Fruit fly (Drosophila melanogaster) whole organism, embryonic: ENCODE data around the gene CG14630.
A peak's percentile ranks its signal among the peaks of the same experiment; 100 is the strongest.

ENCODE experiments used
- CG11560 ChIP-seq: fragments of 200-800 bp; sonication (Bioruptor generic); IDR thresholded peaks from 3 replicates; pipeline ENCODE4 v1.3.6; 2022; ENCODE audit warnings: missing biosample characterization, missing genetic modification characterization
- CG12659 ChIP-seq: fragments of 200-800 bp; sonication (Bioruptor generic); optimal IDR thresholded peaks from 3 replicates; lab custom pipeline; 2017; ENCODE audit warnings: mild to moderate bottlenecking, missing biosample characterization, missing genetic modification reagents, missing genetic modification characterization
- CG13894 ChIP-seq: fragments of 200-800 bp; sonication (Bioruptor generic); optimal IDR thresholded peaks from 3 replicates; lab custom pipeline; 2018; ENCODE audit warnings: missing biosample characterization, mild to moderate bottlenecking, missing genetic modification characterization, moderate library complexity
- CG14014 ChIP-seq: fragments of 200-800 bp; sonication (Bioruptor generic); IDR thresholded peaks from 2 replicates; pipeline ENCODE4 v1.3.6; 2022; ENCODE audit warnings: missing biosample characterization, missing genetic modification characterization
- CG17359 ChIP-seq: fragments of 200-800 bp; sonication (Bioruptor generic); optimal IDR thresholded peaks from 3 replicates; lab custom pipeline; 2018; ENCODE audit warnings: missing biosample characterization, mild to moderate bottlenecking, missing genetic modification characterization, moderate library complexity
- CG17912 ChIP-seq: fragments of 200-800 bp; sonication (Bioruptor generic); optimal IDR thresholded peaks from 2 replicates; lab custom pipeline; 2018; ENCODE audit warnings: missing biosample characterization, mild to moderate bottlenecking, missing genetic modification characterization
- CG18599 ChIP-seq: fragments of 200-800 bp; sonication (Bioruptor generic); optimal IDR thresholded peaks from 3 replicates; lab custom pipeline; 2017; ENCODE audit warnings: missing biosample characterization, missing genetic modification characterization, mild to moderate bottlenecking, moderate library complexity, missing genetic modification reagents
- CG2678 ChIP-seq: fragments of 200-800 bp; sonication (Bioruptor generic); optimal IDR thresholded peaks from 3 replicates; lab custom pipeline; 2019; ENCODE audit warnings: missing biosample characterization, mild to moderate bottlenecking, missing genetic modification characterization, moderate library complexity
- CG3065 ChIP-seq: fragments of 200-800 bp; sonication (Bioruptor generic); optimal IDR thresholded peaks from 2 replicates; lab custom pipeline; 2016; ENCODE audit warnings: missing biosample characterization, missing genetic modification characterization
- CG33213 ChIP-seq: fragments of 200-800 bp; sonication (Bioruptor generic); optimal IDR thresholded peaks from 3 replicates; lab custom pipeline; 2016; ENCODE audit warnings: missing biosample characterization, missing genetic modification characterization
- CG4730 ChIP-seq: fragments of 200-800 bp; sonication (Bioruptor generic); IDR thresholded peaks from 2 replicates; pipeline ENCODE4 v1.3.6; 2022; ENCODE audit warnings: missing biosample characterization, missing genetic modification characterization
- CG6813 ChIP-seq: fragments of 200-800 bp; sonication (Bioruptor generic); optimal IDR thresholded peaks from 2 replicates; lab custom pipeline; 2017; ENCODE audit warnings: missing biosample characterization, missing genetic modification characterization, mild to moderate bottlenecking, moderate library complexity, missing genetic modification reagents
- CG7745 ChIP-seq: fragments of 200-800 bp; sonication (Bioruptor generic); optimal IDR thresholded peaks from 2 replicates; lab custom pipeline; 2018; ENCODE audit warnings: missing biosample characterization, mild to moderate bottlenecking, missing genetic modification characterization, moderate library complexity
- CG8924 ChIP-seq: fragments of 200-800 bp; optimal IDR thresholded peaks from 3 replicates; lab custom pipeline; 2019; ENCODE audit warnings: missing biosample characterization, mild to moderate bottlenecking, missing genetic modification characterization, moderate library complexity
- CG9797 ChIP-seq: fragments of 200-800 bp; sonication (Bioruptor generic); optimal IDR thresholded peaks from 3 replicates; lab custom pipeline; 2018; ENCODE audit warnings: missing biosample characterization, mild to moderate bottlenecking, missing genetic modification characterization
- Deaf1 ChIP-seq: fragments of 200-800 bp; optimal IDR thresholded peaks from 3 replicates; lab custom pipeline; 2019; ENCODE audit warnings: missing biosample characterization, mild to moderate bottlenecking, missing genetic modification characterization, moderate library complexity
- Dip3 ChIP-seq: fragments of 200-800 bp; sonication (Bioruptor generic); optimal IDR thresholded peaks from 3 replicates; lab custom pipeline; 2016; ENCODE audit warnings: missing biosample characterization, missing genetic modification characterization
- Hey ChIP-seq: fragments of 200-800 bp; sonication (Bioruptor generic); optimal IDR thresholded peaks from 3 replicates; lab custom pipeline; 2018; ENCODE audit warnings: missing biosample characterization, mild to moderate bottlenecking, missing genetic modification characterization
- Hr51 ChIP-seq, 2 experiments: fragments of 200-800 bp; sonication (Bioruptor generic); optimal IDR thresholded peaks; 2 replicates in 1 of 2; 3 replicates in 1 of 2; lab custom pipeline; 2016 to 2018; ENCODE audit warnings: missing biosample characterization in 2 of 2, missing genetic modification characterization in 2 of 2, mild to moderate bottlenecking in 1 of 2, moderate library complexity in 1 of 2
- NC2α ChIP-seq: fragments of 200-800 bp; sonication (Bioruptor generic); optimal IDR thresholded peaks from 2 replicates; lab custom pipeline; 2016; ENCODE audit warnings: missing biosample characterization, missing genetic modification characterization
- Nf-YA ChIP-seq: fragments of 200-800 bp; sonication (Bioruptor generic); IDR thresholded peaks from 2 replicates; pipeline ENCODE4 v1.3.6; 2022; ENCODE audit warnings: missing biosample characterization, missing genetic modification characterization
- Ptx1 ChIP-seq: fragments of 200-800 bp; sonication (Bioruptor generic); IDR thresholded peaks from 2 replicates; pipeline ENCODE4 v1.3.6; 2022; ENCODE audit warnings: missing biosample characterization, missing genetic modification characterization
- Sox100B ChIP-seq: fragments of 200-800 bp; sonication (Bioruptor generic); optimal IDR thresholded peaks from 3 replicates; lab custom pipeline; 2018; ENCODE audit warnings: missing biosample characterization, mild to moderate bottlenecking, missing genetic modification characterization
- Spps ChIP-seq: fragments of 200-800 bp; sonication (Bioruptor generic); optimal IDR thresholded peaks from 2 replicates; lab custom pipeline; 2018; ENCODE audit warnings: missing biosample characterization, mild to moderate bottlenecking, missing genetic modification characterization
- bowl ChIP-seq: fragments of 200-800 bp; sonication (Bioruptor generic); IDR thresholded peaks from 2 replicates; pipeline ENCODE4 v1.3.6; 2022; ENCODE audit warnings: missing biosample characterization, missing genetic modification characterization
- cg ChIP-seq: fragments of 200-800 bp; sonication (Bioruptor generic); optimal IDR thresholded peaks from 3 replicates; lab custom pipeline; 2019; ENCODE audit warnings: missing biosample characterization, mild to moderate bottlenecking, missing genetic modification characterization, moderate library complexity
- chinmo ChIP-seq: fragments of 200-800 bp; sonication (Bioruptor generic); IDR thresholded peaks from 4 replicates; pipeline ENCODE4 v1.3.6; 2022; ENCODE audit warnings: missing biosample characterization, missing genetic modification characterization; ENCODE audit not compliant: partially characterized antibody
- cwo ChIP-seq: fragments of 200-800 bp; sonication (Bioruptor generic); optimal IDR thresholded peaks from 3 replicates; lab custom pipeline; 2017; ENCODE audit warnings: missing biosample characterization, missing genetic modification characterization, mild to moderate bottlenecking, moderate library complexity, missing genetic modification reagents
- dan ChIP-seq: fragments of 200-800 bp; sonication (Bioruptor generic); IDR thresholded peaks from 2 replicates; pipeline ENCODE4 v1.3.6; 2022; ENCODE audit warnings: missing biosample characterization, missing genetic modification characterization
- ems ChIP-seq: fragments of 200-800 bp; sonication (Bioruptor generic); optimal IDR thresholded peaks from 3 replicates; lab custom pipeline; 2016; ENCODE audit warnings: missing biosample characterization, missing genetic modification characterization
- fd3F ChIP-seq: fragments of 200-800 bp; sonication (Bioruptor generic); optimal IDR thresholded peaks from 2 replicates; lab custom pipeline; 2018; ENCODE audit warnings: missing biosample characterization, mild to moderate bottlenecking, missing genetic modification characterization, moderate library complexity
- fd96Cb ChIP-seq: fragments of 200-800 bp; sonication (Bioruptor generic); optimal IDR thresholded peaks from 2 replicates; lab custom pipeline; 2018; ENCODE audit warnings: missing biosample characterization, mild to moderate bottlenecking, missing genetic modification characterization, moderate library complexity
- ftz-f1 ChIP-seq: fragments of 200-800 bp; sonication (Bioruptor generic); optimal IDR thresholded peaks from 2 replicates; lab custom pipeline; 2016; ENCODE audit warnings: missing biosample characterization, missing genetic modification characterization
- gce ChIP-seq: fragments of 200-800 bp; sonication (Bioruptor generic); IDR thresholded peaks from 3 replicates; pipeline ENCODE4 v1.3.6; 2022; ENCODE audit warnings: missing biosample characterization, missing genetic modification characterization
- gt ChIP-seq: fragments of 200-800 bp; sonication (Bioruptor generic); IDR thresholded peaks from 2 replicates; pipeline ENCODE4 v1.3.6; 2022; ENCODE audit warnings: missing biosample characterization, missing genetic modification characterization
- jing ChIP-seq: fragments of 200-800 bp; sonication (Bioruptor generic); optimal IDR thresholded peaks from 2 replicates; lab custom pipeline; 2018; ENCODE audit warnings: missing biosample characterization, mild to moderate bottlenecking, missing genetic modification characterization
- lilli ChIP-seq: fragments of 200-800 bp; sonication (Bioruptor generic); optimal IDR thresholded peaks from 3 replicates; lab custom pipeline; 2016; ENCODE audit warnings: missing biosample characterization, missing genetic modification characterization
- luna ChIP-seq: fragments of 200-800 bp; sonication (Bioruptor generic); optimal IDR thresholded peaks from 2 replicates; lab custom pipeline; 2016; ENCODE audit warnings: missing biosample characterization, missing genetic modification characterization
- mirr ChIP-seq: fragments of 200-800 bp; sonication (Bioruptor generic); optimal IDR thresholded peaks from 3 replicates; lab custom pipeline; 2018; ENCODE audit warnings: missing biosample characterization, mild to moderate bottlenecking, missing genetic modification characterization
- pnt ChIP-seq: fragments of 200-800 bp; sonication (Bioruptor generic); optimal IDR thresholded peaks from 3 replicates; lab custom pipeline; 2016; ENCODE audit warnings: missing biosample characterization, missing genetic modification characterization
- pum ChIP-seq: fragments of 200-800 bp; sonication (Bioruptor generic); optimal IDR thresholded peaks from 2 replicates; lab custom pipeline; 2016; ENCODE audit warnings: missing biosample characterization, missing genetic modification characterization
- pzg ChIP-seq: fragments of 200-800 bp; sonication (Bioruptor generic); optimal IDR thresholded peaks from 3 replicates; lab custom pipeline; 2018; ENCODE audit warnings: missing biosample characterization, mild to moderate bottlenecking, missing genetic modification characterization, moderate library complexity
- sens-2 ChIP-seq: fragments of 200-800 bp; sonication (Bioruptor generic); IDR thresholded peaks from 2 replicates; pipeline ENCODE4 v1.3.6; 2022; ENCODE audit warnings: missing biosample characterization, missing genetic modification characterization
- sima ChIP-seq: fragments of 200-800 bp; sonication (Bioruptor generic); optimal IDR thresholded peaks from 2 replicates; lab custom pipeline; 2016; ENCODE audit warnings: missing biosample characterization, missing genetic modification characterization
- sr ChIP-seq: fragments of 200-800 bp; sonication (Bioruptor generic); IDR thresholded peaks from 3 replicates; pipeline ENCODE4 v1.3.6; 2022; ENCODE audit warnings: missing biosample characterization, missing genetic modification characterization
- tio ChIP-seq: fragments of 200-800 bp; sonication (Bioruptor generic); optimal IDR thresholded peaks from 2 replicates; lab custom pipeline; 2017; ENCODE audit warnings: missing biosample characterization, missing genetic modification characterization, inconsistent platforms
- tll ChIP-seq, 2 experiments: fragments of 200-800 bp in 1 of 2; fragments of >200 bp in 1 of 2; sonication (Bioruptor generic) in 1 of 2; optimal IDR thresholded peaks; 2 replicates each; lab custom pipeline; 2017 to 2019; ENCODE audit warnings: missing biosample characterization in 2 of 2, missing genetic modification characterization in 2 of 2, mild to moderate bottlenecking in 1 of 2, moderate library complexity in 1 of 2
- unpg ChIP-seq: fragments of 200-800 bp; sonication (Bioruptor generic); optimal IDR thresholded peaks from 3 replicates; lab custom pipeline; 2018; ENCODE audit warnings: missing biosample characterization, mild to moderate bottlenecking, missing genetic modification characterization, moderate library complexity
- zen2 ChIP-seq: fragments of 200-800 bp; sonication (Bioruptor generic); IDR thresholded peaks from 3 replicates; pipeline ENCODE4 v1.3.6; 2022; ENCODE audit warnings: missing biosample characterization, missing genetic modification characterization; ENCODE audit not compliant: partially characterized antibody
- zf30C ChIP-seq: fragments of 200-800 bp; sonication (Bioruptor generic); optimal IDR thresholded peaks from 3 replicates; lab custom pipeline; 2018; ENCODE audit warnings: missing biosample characterization, mild to moderate bottlenecking, missing genetic modification characterization

The CG14630 gene

dm6 chrX:1041407-1042038 is 10.2 kb downstream of the CG14630 start (continued):
- TF ChIP-seq CG12659 (GFP tag; lab: Kevin White, UChicago), result no peak
- no peak for TF ChIP-seq pzg
- peak; percentile 83 for TF ChIP-seq cg (GFP tag; lab: Kevin White, UChicago)
- no peak for TF ChIP-seq Ptx1 (GFP tag; lab: Robert Waterston, UW)
- TF ChIP-seq CG11560 (tag; lab: Robert Waterston, UW), result no peak
- no peak for TF ChIP-seq CG9797 (GFP tag; lab: Kevin White, UChicago)
- TF ChIP-seq NC2α (GFP tag; lab: Kevin White, UChicago), result no peak
- TF ChIP-seq jing (GFP tag; lab: Kevin White, UChicago), result no peak
- no peak for TF ChIP-seq CG7745 (tag; lab: Kevin White, UChicago)
- TF ChIP-seq luna (GFP tag; lab: Kevin White, UChicago), result no peak
- TF ChIP-seq Hr51 (GFP tag; optimal IDR thresholded peaks at IDR 0.05; lab: Kevin White, UChicago), result peak in 1 of 2 experiments; percentile 18
- TF ChIP-seq CG33213, result no peak
- TF ChIP-seq ems (GFP tag; lab: Kevin White, UChicago), result no peak
- no peak for TF ChIP-seq zen2 (GFP tag; lab: Robert Waterston, UW)
- TF ChIP-seq sima (GFP tag; lab: Kevin White, UChicago), result no peak
- no peak for TF ChIP-seq Dip3
- TF ChIP-seq CG3065 (GFP tag; lab: Kevin White, UChicago), result no peak
- TF ChIP-seq CG6813, result no peak
- TF ChIP-seq CG13894 (tag; lab: Kevin White, UChicago), result no peak
- peak; percentile 1 for TF ChIP-seq unpg
- no peak for TF ChIP-seq pum (GFP tag; lab: Kevin White, UChicago)
- no peak for TF ChIP-seq Sox100B (GFP tag; lab: Kevin White, UChicago)
- TF ChIP-seq bowl (GFP tag; lab: Robert Waterston, UW), result no peak
- no peak for TF ChIP-seq CG4730 (GFP tag; lab: Robert Waterston, UW)
- no peak for TF ChIP-seq sens-2 (GFP tag; lab: Robert Waterston, UW)
- TF ChIP-seq fd3F (GFP tag; lab: Kevin White, UChicago), result no peak
- TF ChIP-seq mirr (GFP tag; lab: Kevin White, UChicago), result no peak
- TF ChIP-seq CG2678 (tag; lab: Kevin White, UChicago), result peak; percentile 24
- no peak for TF ChIP-seq ftz-f1
- TF ChIP-seq Nf-YA (GFP tag; lab: Robert Waterston, UW), result no peak
- no peak for TF ChIP-seq lilli (GFP tag; lab: Kevin White, UChicago)
- no peak for TF ChIP-seq CG14014 (GFP tag; lab: Robert Waterston, UW)
- TF ChIP-seq dan (GFP tag; lab: Robert Waterston, UW), result no peak
- TF ChIP-seq fd96Cb (tag; lab: Kevin White, UChicago), result no peak
- TF ChIP-seq tll (GFP tag; optimal IDR thresholded peaks at IDR 0.05; lab: Kevin White, UChicago), result no peak
- no peak for TF ChIP-seq Spps (tag; lab: Kevin White, UChicago)
- TF ChIP-seq gt (GFP tag; lab: Robert Waterston, UW), result no peak
- TF ChIP-seq cwo (GFP tag; lab: Kevin White, UChicago), result no peak
- TF ChIP-seq CG18599 (GFP tag; lab: Kevin White, UChicago), result peak; percentile 48
- TF ChIP-seq Hey (tag; lab: Kevin White, UChicago), result no peak
- TF ChIP-seq CG17359, result peak; percentile 7
- TF ChIP-seq sr (GFP tag; lab: Robert Waterston, UW), result peak; percentile 80
- TF ChIP-seq tio, result no peak
- no peak for TF ChIP-seq Deaf1
- no peak for TF ChIP-seq gce
- no peak for TF ChIP-seq CG17912
- TF ChIP-seq pnt (GFP tag; lab: Kevin White, UChicago), result no peak
- no peak for TF ChIP-seq chinmo (GFP tag; lab: Robert Waterston, UW)
- no peak for TF ChIP-seq zf30C (GFP tag; lab: Kevin White, UChicago)
- no peak for TF ChIP-seq CG8924 (tag; lab: Kevin White, UChicago)
